Worm (Caenorhabditis elegans): ENCODE measurements around the gene D1086.12.

The D1086.12 gene

DNA sequence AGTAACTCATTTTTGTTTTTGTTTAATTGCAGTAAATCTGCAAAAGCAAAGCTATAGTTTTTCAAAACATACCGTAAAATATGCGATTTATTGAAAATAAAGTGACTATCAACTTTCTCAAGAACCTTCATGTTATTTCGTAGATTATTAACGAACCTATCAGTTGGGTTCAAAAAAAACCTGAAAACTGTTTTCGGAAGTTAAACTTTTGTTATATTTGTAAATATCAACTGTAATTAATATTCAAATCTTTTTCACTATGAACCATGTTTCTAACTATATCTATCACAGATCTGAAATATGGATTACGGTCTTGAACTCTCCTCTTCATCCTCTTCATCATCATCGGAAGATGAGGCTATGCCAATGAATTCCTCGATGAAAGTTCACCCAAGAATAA lies 12.9 kb upstream of the D1086.12 start, which contains the start of gene D1086.19:
D1086.19 (plus strand) TSS at position 301 of the 400 bp plus-strand sequence.
- TF ChIP-seq nhr-2 (tag; optimal IDR thresholded peaks at IDR 0.05) = no peak
- TF ChIP-seq unc-120 (tag; optimal IDR thresholded peaks at IDR 0.05; ENCODE audit: poor library complexity, severe bottlenecking) = no peak

- no peak for TF ChIP-seq ces-1 (GFP tag; optimal IDR thresholded peaks at IDR 0.05)
- TF ChIP-seq M03D4.4 (tag; optimal IDR thresholded peaks at IDR 0.05) = no peak
- TF ChIP-seq mab-5 (tag; optimal IDR thresholded peaks at IDR 0.05) = no peak
- TF ChIP-seq nhr-28 (tag; optimal IDR thresholded peaks at IDR 0.05) = no peak
- no peak for TF ChIP-seq sem-2 (GFP tag; optimal IDR thresholded peaks at IDR 0.05)
- no peak for TF ChIP-seq pha-4 (tag; optimal IDR thresholded peaks at IDR 0.05)
- TF ChIP-seq mep-1 (tag; optimal IDR thresholded peaks at IDR 0.05) = no peak
- TF ChIP-seq ceh-83 (GFP tag; optimal IDR thresholded peaks at IDR 0.05) = no peak
- TF ChIP-seq ceh-39 (tag; optimal IDR thresholded peaks at IDR 0.05) = no peak
- TF ChIP-seq unc-120 (tag; optimal IDR thresholded peaks at IDR 0.05; ENCODE audit: poor library complexity, severe bottlenecking) = no peak
- TF ChIP-seq lsy-2 (tag; optimal IDR thresholded peaks at IDR 0.05) = no peak
- TF ChIP-seq nhr-12 (tag; optimal IDR thresholded peaks at IDR 0.05) = no peak
Measured at ce11 chrV:14090309-14090967, 10.5 kb upstream of the D1086.12 start, which contains the start of the genes D1086.5 and him-5. TSS of gene D1086.5 (minus strand) at chrV:14090359. TSS of gene him-5 (plus strand) at chrV:14090426.

DNA sequence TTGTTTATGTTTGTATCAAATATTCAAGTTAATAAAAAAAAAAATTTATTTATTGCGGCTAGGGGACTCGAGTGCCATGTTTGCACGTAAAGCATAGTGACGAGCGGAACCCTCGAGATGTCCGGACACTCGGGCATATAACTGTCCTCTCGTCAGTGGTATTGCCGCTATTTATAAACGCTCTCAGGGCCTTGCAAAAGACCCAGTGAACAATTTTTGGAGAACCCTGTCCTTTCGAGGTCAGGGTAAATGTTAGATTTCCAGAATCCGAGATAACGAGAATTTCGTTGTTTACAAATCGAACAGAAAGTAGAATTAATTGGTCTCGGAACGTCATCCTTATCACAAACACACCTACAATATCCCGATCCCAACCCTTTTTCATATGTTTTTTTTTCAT lies 8.6 kb upstream of the D1086.12 start, which contains the start of gene D1086.3:
D1086.3 (plus strand) TSS at position 390 of the 400 bp plus-strand sequence.
- TF ChIP-seq unc-62 (GFP tag; optimal IDR thresholded peaks at IDR 0.05) = no peak
- no peak for TF ChIP-seq cnd-1 (tag; optimal IDR thresholded peaks at IDR 0.05)
- no peak for TF ChIP-seq nhr-28 (tag; optimal IDR thresholded peaks at IDR 0.05)
- TF ChIP-seq ham-2 (GFP tag; optimal IDR thresholded peaks at IDR 0.05) = no peak
- no peak for TF ChIP-seq unc-39 (tag; optimal IDR thresholded peaks at IDR 0.05)
- no peak for TF ChIP-seq ceh-83 (GFP tag; optimal IDR thresholded peaks at IDR 0.05)
- TF ChIP-seq drap-1 (GFP tag; optimal IDR thresholded peaks at IDR 0.05) = no peak
- no peak for TF ChIP-seq elt-1 (tag; optimal IDR thresholded peaks at IDR 0.05; ENCODE audit: borderline replicate concordance, insufficient read depth)
- TF ChIP-seq bed-3 (GFP tag; optimal IDR thresholded peaks at IDR 0.05) = no peak
- TF ChIP-seq elt-3 (tag; optimal IDR thresholded peaks at IDR 0.05) = no peak

DNA sequence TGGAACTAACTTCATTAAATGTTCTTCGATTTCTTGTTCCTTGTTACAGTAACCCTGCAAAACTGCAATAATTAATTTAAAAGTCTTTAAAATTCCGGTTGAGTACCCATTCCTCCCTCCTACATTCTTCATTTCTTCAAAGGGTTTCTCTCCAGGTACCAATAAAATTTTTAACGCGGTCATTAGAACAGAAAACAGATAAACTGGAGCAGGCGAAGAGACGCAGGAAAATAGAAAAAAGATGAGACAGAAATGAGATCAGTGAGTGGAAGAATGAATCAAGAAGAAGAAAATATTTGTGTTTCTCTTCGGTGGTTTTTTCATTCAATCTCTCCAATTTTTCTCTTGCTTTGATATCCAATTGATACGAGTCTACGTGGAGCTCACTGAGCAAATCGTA lies 7.2 kb upstream of the D1086.12 start, which contains the start of gene D1086.8:
D1086.8 (plus strand) TSS at position 301 of the 400 bp plus-strand sequence.
- no peak for TF ChIP-seq lsy-2 (tag; optimal IDR thresholded peaks at IDR 0.05)
- no peak for TF ChIP-seq ztf-11 (tag; optimal IDR thresholded peaks at IDR 0.05)
- no peak for TF ChIP-seq hlh-1 (tag; optimal IDR thresholded peaks at IDR 0.05)
- TF ChIP-seq unc-120 (tag; optimal IDR thresholded peaks at IDR 0.05; ENCODE audit: poor library complexity, severe bottlenecking) = no peak
- TF ChIP-seq ceh-39 (tag; optimal IDR thresholded peaks at IDR 0.05) = no peak
- TF ChIP-seq unc-39 (tag; optimal IDR thresholded peaks at IDR 0.05) = no peak
- no peak for TF ChIP-seq zip-8 (tag; optimal IDR thresholded peaks at IDR 0.05)
- TF ChIP-seq sptf-1 (tag; optimal IDR thresholded peaks at IDR 0.05) = no peak
- TF ChIP-seq lin-13 (tag; optimal IDR thresholded peaks at IDR 0.05) = no peak
- no peak for TF ChIP-seq nhr-2 (tag; optimal IDR thresholded peaks at IDR 0.05)
- no peak for TF ChIP-seq lin-32 (GFP tag; optimal IDR thresholded peaks at IDR 0.05)
- TF ChIP-seq elt-3 (tag; optimal IDR thresholded peaks at IDR 0.05) = no peak
- TF ChIP-seq sem-2 (GFP tag; optimal IDR thresholded peaks at IDR 0.05) = no peak
- TF ChIP-seq nhr-28 (tag; optimal IDR thresholded peaks at IDR 0.05) = no peak
- TF ChIP-seq ceh-43 (GFP tag; optimal IDR thresholded peaks at IDR 0.05) = no peak
- no peak for TF ChIP-seq elt-1 (tag; optimal IDR thresholded peaks at IDR 0.05; ENCODE audit: borderline replicate concordance, insufficient read depth)
- TF ChIP-seq ham-2 (GFP tag; optimal IDR thresholded peaks at IDR 0.05) = no peak
- TF ChIP-seq M03D4.4 (tag; optimal IDR thresholded peaks at IDR 0.05) = no peak

DNA sequence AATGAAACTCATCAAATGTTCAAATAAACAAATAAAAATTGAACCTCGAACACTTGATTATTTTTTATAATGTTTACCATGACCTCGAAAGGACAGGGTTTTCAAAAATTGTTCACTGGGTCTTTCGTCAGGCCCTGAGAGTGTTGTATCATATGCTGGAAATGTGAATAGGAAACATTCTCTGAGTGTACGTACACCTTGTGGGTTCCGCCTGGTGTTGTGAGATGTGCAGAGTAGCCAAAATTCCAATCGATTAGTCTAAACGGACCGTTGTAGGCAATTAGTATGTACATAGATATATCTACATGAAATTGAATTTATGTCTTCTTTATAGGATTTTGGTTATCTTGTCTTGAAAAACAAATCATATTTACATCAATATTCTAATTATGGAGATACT lies 6.4 kb upstream of the D1086.12 start:
- TF ChIP-seq zip-8 (tag; optimal IDR thresholded peaks at IDR 0.05) (no peak), cnd-1 (tag; optimal IDR thresholded peaks at IDR 0.05) (no peak), nhr-2 (tag; optimal IDR thresholded peaks at IDR 0.05) (no peak), ceh-43 (GFP tag; optimal IDR thresholded peaks at IDR 0.05) (no peak), elt-1 (tag; optimal IDR thresholded peaks at IDR 0.05; ENCODE audit: borderline replicate concordance, insufficient read depth) (no peak), blmp-1 (tag; optimal IDR thresholded peaks at IDR 0.05) (no peak), nhr-237 (tag; optimal IDR thresholded peaks at IDR 0.05) (no peak), unc-120 (tag; optimal IDR thresholded peaks at IDR 0.05; ENCODE audit: poor library complexity, severe bottlenecking) (no peak), ceh-39 (tag; optimal IDR thresholded peaks at IDR 0.05) (no peak), nhr-28 (tag; optimal IDR thresholded peaks at IDR 0.05) (no peak), mab-5 (tag; optimal IDR thresholded peaks at IDR 0.05) (no peak), unc-39 (tag; optimal IDR thresholded peaks at IDR 0.05) (no peak)
